Worm (Caenorhabditis elegans): ENCODE results near the gene C24D10.49.

- no peak for TF ChIP-seq sox-4 (tag; optimal IDR thresholded peaks at IDR 0.05)
- TF ChIP-seq lin-35 (GFP tag; optimal IDR thresholded peaks at IDR 0.05) = no peak
- TF ChIP-seq grh-1 (GFP tag; IDR thresholded peaks at IDR 0.05) = no peak
- TF ChIP-seq mdl-1 (tag; optimal IDR thresholded peaks at IDR 0.05) = no peak
- TF ChIP-seq ama-1 (optimal IDR thresholded peaks at IDR 0.05) = no peak
- no peak for TF ChIP-seq nhr-76 (tag; optimal IDR thresholded peaks at IDR 0.05)
- no peak for TF ChIP-seq unc-62 (GFP tag; optimal IDR thresholded peaks at IDR 0.05)
- no peak for TF ChIP-seq zag-1 (tag; optimal IDR thresholded peaks at IDR 0.05)
- no peak for TF ChIP-seq lin-15B (tag; optimal IDR thresholded peaks at IDR 0.05)
- TF ChIP-seq ces-1 (GFP tag; optimal IDR thresholded peaks at IDR 0.05) = no peak
- no peak for TF ChIP-seq lin-39 (tag; optimal IDR thresholded peaks at IDR 0.05)
- no peak for TF ChIP-seq ceh-82 (tag; optimal IDR thresholded peaks at IDR 0.05)
- no peak for TF ChIP-seq C16A3.4 (tag; optimal IDR thresholded peaks at IDR 0.05)
- no peak for TF ChIP-seq skn-1 (tag; optimal IDR thresholded peaks at IDR 0.05)
Observed at ce11 chrIV:5110391-5110930, 46.7 kb downstream of the C24D10.49 start.

Measured in whole organism, L1 larva.